Worm (Caenorhabditis elegans) whole organism, L4 larva: Measurements from ENCODE around the gene glb-9.

Experiments
- D1046.2 ChIP-seq: fragments of 200-800 bp; sonication (Bioruptor generic); IDR thresholded peaks from 2 replicates; pipeline ENCODE4 v1.3.6; 2022; ENCODE audit warnings: missing genetic modification characterization, missing compliant biosample characterization
- F10B5.3 ChIP-seq: sonication (generic microtip); optimal IDR thresholded peaks from 2 replicates; lab custom pipeline; 2016; ENCODE audit warnings: mild to moderate bottlenecking, missing genetic modification characterization, missing compliant biosample characterization
- F37D6.2 ChIP-seq: sonication (generic microtip); optimal IDR thresholded peaks from 2 replicates; lab custom pipeline; 2016; ENCODE audit warnings: mild to moderate bottlenecking, missing genetic modification characterization, missing compliant biosample characterization
- F44E2.7 ChIP-seq: fragments of 200-800 bp; sonication (Bioruptor generic); IDR thresholded peaks from 2 replicates; pipeline ENCODE4 v2.1.2; 2022; ENCODE audit warnings: missing genetic modification characterization, missing compliant biosample characterization
- T26A8.4 ChIP-seq: fragments of 200-800 bp; sonication (Bioruptor generic); IDR thresholded peaks from 2 replicates; pipeline ENCODE4 v1.3.6; 2022; ENCODE audit warnings: missing genetic modification characterization, missing compliant biosample characterization
- Y105C5A.15 ChIP-seq: fragments of 200-800 bp; sonication (Bioruptor generic); IDR thresholded peaks from 2 replicates; pipeline ENCODE4 v1.3.6; 2022; ENCODE audit warnings: missing genetic modification characterization, missing compliant biosample characterization
- Y75B8A.6 ChIP-seq: fragments of 200-800 bp; sonication (Bioruptor generic); IDR thresholded peaks from 2 replicates; pipeline ENCODE4 v1.3.6; 2022; ENCODE audit warnings: missing genetic modification reagents, missing genetic modification characterization, missing compliant biosample characterization
- ZK546.5 ChIP-seq, 2 experiments: sonication (generic microtip); optimal IDR thresholded peaks; 2 replicates each; lab custom pipeline; 2017; ENCODE audit warnings: missing biosample characterization in 2 of 2, missing genetic modification characterization in 2 of 2
- aha-1 ChIP-seq: fragments of 150-350 bp; peaks from one replicate; lab custom pipeline; 2014; ENCODE audit warnings: missing biosample characterization, missing genetic modification characterization
- aly-2 ChIP-seq: sonication (generic microtip); optimal IDR thresholded peaks from 2 replicates; lab custom pipeline; 2018; ENCODE audit warnings: missing biosample characterization, missing genetic modification characterization
- ama-1 ChIP-seq: fragments of 150-350 bp; optimal IDR thresholded peaks from 2 replicates; lab custom pipeline; 2014; ENCODE audit warnings: inconsistent platforms, mixed read lengths
- ceh-28 ChIP-seq: fragments of 150-350 bp; optimal IDR thresholded peaks from 2 replicates; lab custom pipeline; 2014; ENCODE audit warnings: missing biosample characterization, missing genetic modification reagents, missing genetic modification characterization
- ceh-32 ChIP-seq: sonication (generic microtip); optimal IDR thresholded peaks from 2 replicates; lab custom pipeline; 2016; ENCODE audit warnings: mild to moderate bottlenecking, missing genetic modification characterization, missing compliant biosample characterization; ENCODE audit not compliant: poor library complexity
- ceh-62 ChIP-seq: sonication (generic microtip); optimal IDR thresholded peaks from 2 replicates; lab custom pipeline; 2017; ENCODE audit warnings: missing biosample characterization, missing genetic modification characterization
- ces-1 ChIP-seq: fragments of 150-350 bp; sonication (generic microtip); optimal IDR thresholded peaks from 4 replicates; lab custom pipeline; 2014; ENCODE audit warnings: missing biosample characterization, missing genetic modification reagents, missing genetic modification characterization
- ctbp-1 ChIP-seq: fragments of 200-800 bp; sonication (Bioruptor generic); IDR thresholded peaks from 2 replicates; pipeline ENCODE4 v1.3.6; 2022; ENCODE audit warnings: missing genetic modification reagents, missing genetic modification characterization, missing compliant biosample characterization
- daf-8 ChIP-seq: fragments of 200-800 bp; sonication (Bioruptor generic); IDR thresholded peaks from 2 replicates; pipeline ENCODE4 v1.3.6; 2022; ENCODE audit warnings: missing genetic modification characterization, missing compliant biosample characterization
- dmd-6 ChIP-seq: fragments of 200-800 bp; sonication (Bioruptor generic); IDR thresholded peaks from 2 replicates; pipeline ENCODE4 v1.3.6; 2022; ENCODE audit warnings: missing genetic modification reagents, missing genetic modification characterization, missing compliant biosample characterization
- dmd-9 ChIP-seq: fragments of 200-800 bp; sonication (Bioruptor generic); IDR thresholded peaks from 2 replicates; pipeline ENCODE4 v1.3.6; 2022; ENCODE audit warnings: missing genetic modification reagents, missing genetic modification characterization, missing compliant biosample characterization
- dpl-1 ChIP-seq: fragments of 150-350 bp; optimal IDR thresholded peaks from 2 replicates; lab custom pipeline; 2014; ENCODE audit warnings: missing biosample characterization, missing genetic modification reagents, missing genetic modification characterization
- egl-43 ChIP-seq: fragments of 200-800 bp; sonication (Bioruptor generic); IDR thresholded peaks from 2 replicates; pipeline ENCODE4 v1.3.6; 2022; ENCODE audit warnings: missing genetic modification reagents, missing genetic modification characterization, missing compliant biosample characterization
- fkh-10 ChIP-seq: fragments of 150-350 bp; optimal IDR thresholded peaks from 2 replicates; lab custom pipeline; 2014; ENCODE audit warnings: missing biosample characterization, missing genetic modification reagents, missing genetic modification characterization
- fos-1 ChIP-seq: fragments of 150-350 bp; optimal IDR thresholded peaks from 2 replicates; lab custom pipeline; 2014; ENCODE audit warnings: missing biosample characterization, missing genetic modification characterization
- hif-1 ChIP-seq, 2 experiments: sonication (generic microtip); optimal IDR thresholded peaks; 2 replicates each; lab custom pipeline; 2016 to 2017; ENCODE audit warnings: missing compliant biosample characterization in 2 of 2, missing genetic modification characterization in 2 of 2, missing genetic modification reagents in 2 of 2, missing genotype in 2 of 2, mild to moderate bottlenecking in 1 of 2
- hlh-11 ChIP-seq: fragments of 200-800 bp; sonication (Bioruptor generic); optimal IDR thresholded peaks from 2 replicates; lab custom pipeline; 2018; ENCODE audit warnings: mild to moderate bottlenecking, missing genetic modification characterization, missing compliant biosample characterization
- lin-38 ChIP-seq: fragments of 200-800 bp; sonication (Bioruptor generic); IDR thresholded peaks from 2 replicates; pipeline ENCODE4 v1.3.6; 2022; ENCODE audit warnings: missing genetic modification reagents, missing genetic modification characterization, missing compliant biosample characterization
- madf-5 ChIP-seq, 2 experiments: fragments of 200-800 bp; sonication (Bioruptor generic); IDR thresholded peaks; 2 replicates each; pipeline ENCODE4 v1.3.6; 2022; ENCODE audit warnings: missing compliant biosample characterization in 2 of 2, missing genetic modification characterization in 2 of 2
- mdl-1 ChIP-seq, 2 experiments: fragments of 150-350 bp in 1 of 2; sonication (generic microtip) in 1 of 2; optimal IDR thresholded peaks; 2 replicates each; lab custom pipeline; 2014 to 2017; ENCODE audit warnings: missing biosample characterization in 2 of 2, missing genetic modification characterization in 2 of 2
- mep-1 ChIP-seq: fragments of 150-350 bp; sonication (generic microtip); optimal IDR thresholded peaks from 3 replicates; lab custom pipeline; 2014; ENCODE audit warnings: missing biosample characterization, missing genetic modification characterization
- mxl-3 ChIP-seq: fragments of 200-800 bp; sonication (Bioruptor generic); optimal IDR thresholded peaks from 2 replicates; lab custom pipeline; 2018; ENCODE audit warnings: mild to moderate bottlenecking, missing genetic modification characterization, missing compliant biosample characterization
- nhr-11 ChIP-seq: fragments of 150-350 bp; optimal IDR thresholded peaks from 2 replicates; lab custom pipeline; 2014; ENCODE audit warnings: missing biosample characterization, missing genetic modification characterization
- nhr-111 ChIP-seq: fragments of 200-800 bp; sonication (Bioruptor generic); optimal IDR thresholded peaks from 2 replicates; lab custom pipeline; 2018; ENCODE audit warnings: mild to moderate bottlenecking, missing genetic modification characterization, missing compliant biosample characterization
- nhr-28 ChIP-seq: fragments of 150-350 bp; optimal IDR thresholded peaks from 2 replicates; lab custom pipeline; 2014; ENCODE audit warnings: missing biosample characterization, missing genetic modification characterization
- nhr-42 ChIP-seq: fragments of 200-800 bp; sonication (Bioruptor generic); IDR thresholded peaks from 2 replicates; pipeline ENCODE4 v1.3.6; 2022; ENCODE audit warnings: missing genetic modification characterization, missing compliant biosample characterization
- nhr-6 ChIP-seq: fragments of 150-350 bp; optimal IDR thresholded peaks from 2 replicates; lab custom pipeline; 2014; ENCODE audit warnings: missing biosample characterization, missing genetic modification characterization
- nhr-76 ChIP-seq: fragments of 150-350 bp; optimal IDR thresholded peaks from 2 replicates; lab custom pipeline; 2014; ENCODE audit warnings: missing biosample characterization, missing genetic modification characterization
- pha-4 ChIP-seq, 2 experiments: fragments of 150-350 bp in 1 of 2; fragments of 200-800 bp in 1 of 2; sonication (Bioruptor generic) in 1 of 2; IDR thresholded peaks in 1 of 2; optimal IDR thresholded peaks in 1 of 2; 2 replicates each; pipeline versions ENCODE4 v1.3.6 to Lab custom; 2014 to 2022; ENCODE audit warnings: missing genetic modification characterization in 2 of 2, missing genetic modification reagents in 2 of 2, missing biosample characterization in 1 of 2, missing compliant biosample characterization in 1 of 2
- rbr-2 ChIP-seq: sonication (generic microtip); optimal IDR thresholded peaks from 2 replicates; lab custom pipeline; 2016; ENCODE audit warnings: missing genotype, missing genetic modification characterization, missing compliant biosample characterization
- saeg-2 ChIP-seq: fragments of 200-800 bp; sonication (Bioruptor generic); IDR thresholded peaks from 2 replicates; pipeline ENCODE4 v1.3.6; 2022; ENCODE audit warnings: missing genetic modification reagents, missing genetic modification characterization, missing compliant biosample characterization
- snpc-1.2 ChIP-seq: fragments of 200-800 bp; sonication (Bioruptor generic); IDR thresholded peaks from 2 replicates; pipeline ENCODE4 v1.3.6; 2022; ENCODE audit warnings: missing genetic modification reagents, missing genetic modification characterization, missing compliant biosample characterization
- spr-1 ChIP-seq: sonication (generic microtip); optimal IDR thresholded peaks from 2 replicates; lab custom pipeline; 2016; ENCODE audit warnings: mild to moderate bottlenecking, missing genetic modification characterization, missing compliant biosample characterization
- unc-130 ChIP-seq: sonication (generic microtip); optimal IDR thresholded peaks from 2 replicates; lab custom pipeline; 2016; ENCODE audit warnings: missing genetic modification reagents, missing genetic modification characterization, missing compliant biosample characterization
- unc-62 ChIP-seq, 3 experiments: fragments of 150-350 bp in 1 of 3; sonication (generic microtip); optimal IDR thresholded peaks in 2 of 3; peaks in 1 of 3; 1 replicate in 1 of 3; 2 replicates in 2 of 3; lab custom pipeline; 2014 to 2017; ENCODE audit warnings: missing biosample characterization in 3 of 3, missing genetic modification characterization in 3 of 3, missing genetic modification reagents in 3 of 3, missing genotype in 1 of 3
- vab-7 ChIP-seq: fragments of 200-800 bp; sonication (Bioruptor generic); IDR thresholded peaks from 2 replicates; pipeline ENCODE4 v1.3.6; 2022; ENCODE audit warnings: missing genetic modification reagents, missing genetic modification characterization, missing compliant biosample characterization
- zfp-2 ChIP-seq: sonication (generic microtip); optimal IDR thresholded peaks from 2 replicates; lab custom pipeline; 2016; ENCODE audit warnings: mild to moderate bottlenecking, missing genetic modification characterization, missing compliant biosample characterization

Gene glb-9

DNA sequence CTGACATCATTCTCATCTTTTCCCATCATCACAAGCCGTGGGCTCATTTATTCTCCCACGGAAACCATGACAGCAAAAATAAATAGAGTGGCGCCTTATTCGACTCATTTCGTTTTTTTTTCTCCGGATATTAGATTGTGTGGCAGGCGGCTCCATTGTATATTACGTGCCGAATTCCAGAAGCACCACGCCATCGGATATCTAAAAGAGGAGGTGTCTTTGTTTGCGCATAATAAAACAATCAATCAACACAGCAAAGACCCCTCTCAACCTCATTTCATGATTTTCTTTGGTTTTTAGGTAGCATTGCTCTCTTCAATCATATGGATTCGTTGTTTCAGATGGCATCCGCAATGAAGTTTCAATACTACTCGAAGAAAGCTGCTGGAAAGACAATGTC, 29.9 kb upstream of the glb-9 start, which contains the start of gene tph-1:
TSS of gene tph-1 (plus strand) at position 301 of the 400 bp plus-strand sequence.
- no peak for TF ChIP-seq pha-4 (GFP tag; IDR thresholded peaks at IDR 0.05; lab: Robert Waterston, UW)
- TF ChIP-seq pha-4 (tag; optimal IDR thresholded peaks at IDR 0.05; lab: Kevin White, UChicago): no peak
- TF ChIP-seq F37D6.2: no peak
- TF ChIP-seq unc-62 (GFP tag; optimal IDR thresholded peaks at IDR 0.05 in 1 of 2; lab: Kevin White, UChicago): no peak
- TF ChIP-seq unc-62 (tag; optimal IDR thresholded peaks at IDR 0.05; lab: Kevin White, UChicago): no peak
- no peak for TF ChIP-seq rbr-2 (tag; lab: Kevin White, UChicago)
- TF ChIP-seq mep-1 (tag; lab: Kevin White, UChicago): no peak
- no peak for TF ChIP-seq D1046.2 (GFP tag; lab: Robert Waterston, UW)
- TF ChIP-seq unc-130 (GFP tag; lab: Kevin White, UChicago): no peak
- TF ChIP-seq spr-1 (tag; lab: Kevin White, UChicago): no peak
- no peak for TF ChIP-seq F44E2.7

DNA sequence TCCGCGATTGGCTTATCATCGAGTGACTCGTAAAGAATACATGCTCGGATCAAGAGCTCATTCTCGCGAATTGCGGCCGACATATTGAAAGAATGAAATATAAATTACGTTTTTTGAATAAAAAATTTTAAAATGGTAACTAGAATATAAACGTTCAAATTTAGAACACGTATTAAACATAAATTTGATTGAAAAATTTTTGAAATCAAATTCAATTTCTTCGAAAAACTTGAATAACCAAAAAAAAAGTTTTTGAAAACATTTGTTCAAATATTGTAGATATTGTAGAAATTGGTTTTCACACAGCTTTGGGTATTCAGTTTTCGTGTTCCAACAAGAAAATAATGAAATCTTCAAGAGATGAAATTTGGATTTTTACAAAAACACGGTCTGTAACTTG, 28.9 kb upstream of the glb-9 start, which contains the start of gene fbxa-224:
TSS of gene fbxa-224 (minus strand) at position 101 of the 400 bp plus-strand sequence.
- no peak for TF ChIP-seq ceh-62 (tag; lab: Kevin White, UChicago)
- TF ChIP-seq daf-8 (GFP tag; lab: Robert Waterston, UW): no peak
- no peak for TF ChIP-seq ceh-28 (tag; lab: Kevin White, UChicago)
- no peak for TF ChIP-seq lin-38 (GFP tag; lab: Robert Waterston, UW)
- no peak for TF ChIP-seq egl-43
- TF ChIP-seq hif-1 (tag; optimal IDR thresholded peaks at IDR 0.05; lab: Kevin White, UChicago): no peak
- TF ChIP-seq T26A8.4 (GFP tag; lab: Robert Waterston, UW): no peak
- TF ChIP-seq ZK546.5 (tag; optimal IDR thresholded peaks at IDR 0.05; lab: Kevin White, UChicago): no peak
- no peak for TF ChIP-seq aly-2 (tag; lab: Kevin White, UChicago)
- no peak for TF ChIP-seq nhr-11 (tag; lab: Kevin White, UChicago)

DNA sequence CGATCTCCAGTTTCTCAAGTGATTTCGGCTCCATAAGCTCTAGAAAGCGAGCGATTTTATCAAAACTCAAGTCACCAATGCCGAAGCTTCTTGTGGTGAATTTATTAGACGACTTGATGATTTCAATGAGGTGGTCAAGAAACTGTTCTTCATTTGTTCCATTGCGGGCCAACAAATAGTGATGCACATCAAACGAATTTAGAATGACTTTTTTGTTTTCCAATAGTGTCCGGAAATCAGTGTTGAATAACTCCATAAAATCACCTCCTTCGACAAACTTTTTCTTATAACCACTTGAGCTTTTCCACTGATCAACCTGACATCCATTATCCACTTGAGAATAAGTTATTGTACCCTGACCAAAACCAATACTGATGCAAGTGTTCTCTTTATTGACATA, 28.1 kb upstream of the glb-9 start:
- TF ChIP-seq dmd-6 (GFP tag; lab: Robert Waterston, UW): no peak
- peak in 1 of 2 experiments; percentile 96 for TF ChIP-seq unc-62 (GFP tag; optimal IDR thresholded peaks at IDR 0.05 in 1 of 2; lab: Kevin White, UChicago)
- TF ChIP-seq unc-62 (tag; optimal IDR thresholded peaks at IDR 0.05; lab: Kevin White, UChicago): no peak
- TF ChIP-seq Y105C5A.15: no peak
- no peak for TF ChIP-seq ces-1
- TF ChIP-seq daf-8 (GFP tag; lab: Robert Waterston, UW): no peak
- TF ChIP-seq nhr-42: no peak
- TF ChIP-seq dpl-1: no peak
- TF ChIP-seq ceh-32 (tag; lab: Kevin White, UChicago): no peak

DNA sequence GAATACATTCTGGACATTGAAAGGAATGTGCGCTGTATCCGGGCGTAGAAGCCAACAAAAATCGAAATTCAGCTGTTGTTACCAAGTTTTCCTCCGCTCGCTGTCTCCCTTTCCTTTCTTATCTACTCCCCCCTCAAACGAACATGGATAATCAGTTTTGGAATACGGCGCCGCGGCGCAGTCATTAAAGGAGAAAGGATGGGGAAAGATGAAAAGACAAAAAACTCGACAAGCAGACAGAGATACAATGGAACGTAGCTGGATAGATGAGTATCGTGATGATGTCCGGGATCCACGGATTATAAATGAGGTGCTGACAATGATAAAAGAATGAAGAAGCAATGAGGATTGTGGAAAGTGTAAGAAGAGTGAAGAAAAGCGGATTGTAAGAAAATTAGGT, 26.2 kb upstream of the glb-9 start:
- TF ChIP-seq dmd-9 (GFP tag; lab: Robert Waterston, UW): no peak
- no peak for TF ChIP-seq saeg-2 (GFP tag; lab: Robert Waterston, UW)
- no peak for TF ChIP-seq madf-5 (GFP tag; IDR thresholded peaks at IDR 0.05; lab: Robert Waterston, UW)
- peak; percentile 53; the same call in 1 of the 2 replicates for TF ChIP-seq T26A8.4 (GFP tag; lab: Robert Waterston, UW)
- TF ChIP-seq fos-1 (tag; lab: Kevin White, UChicago): no peak
- TF ChIP-seq nhr-6 (tag; lab: Kevin White, UChicago): no peak
- TF ChIP-seq unc-130 (GFP tag; lab: Kevin White, UChicago): no peak
- peak; percentile 94 for TF ChIP-seq aha-1 (tag; lab: Kevin White, UChicago)
- no peak for TF ChIP-seq fkh-10 (GFP tag; lab: Kevin White, UChicago)
- peak in 1 of 2 experiments; percentile 29 for TF ChIP-seq mdl-1 (tag; optimal IDR thresholded peaks at IDR 0.05; lab: Kevin White, UChicago)
- peak; percentile 38 for TF ChIP-seq mxl-3
- TF ChIP-seq dmd-6 (GFP tag; lab: Robert Waterston, UW): no peak
- TF ChIP-seq vab-7 (GFP tag; lab: Robert Waterston, UW): no peak
- TF ChIP-seq mep-1 (tag; lab: Kevin White, UChicago): no peak
- TF ChIP-seq hlh-11 (tag; lab: Kevin White, UChicago): peak; percentile 58
- TF ChIP-seq nhr-76: no peak
- no peak for TF ChIP-seq F44E2.7
- TF ChIP-seq F10B5.3: no peak
- TF ChIP-seq nhr-111 (GFP tag; lab: Kevin White, UChicago): no peak
- TF ChIP-seq snpc-1.2 (GFP tag; lab: Robert Waterston, UW): no peak
- TF ChIP-seq ctbp-1 (GFP tag; lab: Robert Waterston, UW): no peak
- TF ChIP-seq egl-43: no peak
- peak; percentile 69 for TF ChIP-seq ama-1 (lab: Kevin White, UChicago)
- no peak for TF ChIP-seq pha-4 (GFP tag; IDR thresholded peaks at IDR 0.05; lab: Robert Waterston, UW)
- TF ChIP-seq pha-4 (tag; optimal IDR thresholded peaks at IDR 0.05; lab: Kevin White, UChicago): no peak
- TF ChIP-seq nhr-28 (tag; lab: Kevin White, UChicago): peak; percentile 42
- TF ChIP-seq Y75B8A.6 (GFP tag; lab: Robert Waterston, UW): no peak
- TF ChIP-seq zfp-2 (tag; lab: Kevin White, UChicago): no peak
